Worm (Caenorhabditis elegans): ENCODE data around the gene Y50D4A.6.

DNA sequence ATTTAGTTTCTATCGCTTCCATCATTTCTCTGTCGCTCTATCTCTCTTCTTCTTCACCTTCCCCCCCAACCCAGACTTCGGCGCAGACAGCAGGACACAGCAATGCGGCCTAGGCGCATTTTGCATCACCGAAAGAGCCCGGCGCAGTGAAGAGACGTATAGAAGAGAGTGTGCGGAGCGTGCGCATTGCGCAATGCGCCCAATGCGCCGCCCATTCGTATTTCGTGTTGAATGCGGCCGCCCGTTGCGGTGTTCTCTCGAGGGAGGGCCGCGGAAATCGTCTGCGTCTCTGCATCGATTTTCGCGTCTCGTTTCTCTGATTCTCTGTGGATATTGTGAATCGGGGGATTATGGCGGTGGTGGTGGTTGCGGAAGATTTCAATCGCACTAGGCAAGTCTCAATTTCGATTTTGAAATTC lies 47.7 kb downstream of the Y50D4A.6 start:
- peak; percentile 88 for TF ChIP-seq flt-1 (GFP tag; IDR thresholded peaks at IDR 0.05)
- TF ChIP-seq cog-1 (tag; optimal IDR thresholded peaks at IDR 0.05): peak; percentile 98
- TF ChIP-seq klf-2 (GFP tag; conservative IDR thresholded peaks at IDR 0.05): no peak

Measured in whole organism, midembryonic.